Worm (Caenorhabditis elegans) whole organism, midembryonic: Measurements from ENCODE around the gene ccep-135.
A peak's percentile ranks its signal among the peaks of the same experiment; 100 is the strongest.

ENCODE experiments used
- T22C8.4 ChIP-seq: fragments of 200-800 bp; sonication (Bioruptor generic); IDR thresholded peaks from 2 replicates; pipeline ENCODE4 v1.3.6; 2022; ENCODE audit warnings: missing genetic modification characterization, missing compliant biosample characterization
- cog-1 ChIP-seq: sonication (generic microtip); optimal IDR thresholded peaks from 2 replicates; lab custom pipeline; 2016; ENCODE audit warnings: missing genetic modification characterization, missing compliant biosample characterization
- flt-1 ChIP-seq: fragments of 200-800 bp; sonication (Bioruptor generic); IDR thresholded peaks from 2 replicates; pipeline ENCODE4 v1.3.6; 2022; ENCODE audit warnings: missing genetic modification characterization, missing compliant biosample characterization
- klf-2 ChIP-seq: fragments of 200-800 bp; sonication (Bioruptor generic); conservative IDR thresholded peaks from 2 replicates; pipeline ENCODE4 v1.3.6; 2022; ENCODE audit warnings: missing genetic modification reagents, missing genetic modification characterization, missing compliant biosample characterization
- med-1 ChIP-seq: sonication (generic microtip); optimal IDR thresholded peaks from 2 replicates; lab custom pipeline; 2017; ENCODE audit warnings: missing genetic modification characterization, mild to moderate bottlenecking, missing compliant biosample characterization, antibody characterized with exemption, missing genetic modification reagents; ENCODE audit not compliant: insufficient read depth
- ref-1 ChIP-seq: fragments of 200-800 bp; sonication (Bioruptor generic); conservative IDR thresholded peaks from 2 replicates; pipeline ENCODE4 v1.3.6; 2022; ENCODE audit warnings: missing genetic modification reagents, missing genetic modification characterization, missing compliant biosample characterization
- tab-1 ChIP-seq: fragments of 200-800 bp; sonication (Bioruptor generic); IDR thresholded peaks from 2 replicates; pipeline ENCODE4 v1.3.6; 2022; ENCODE audit warnings: missing genetic modification characterization, missing compliant biosample characterization
- ztf-23 ChIP-seq: fragments of 200-800 bp; sonication (Bioruptor generic); IDR thresholded peaks from 2 replicates; pipeline ENCODE4 v1.3.6; 2022; ENCODE audit warnings: missing genetic modification reagents, missing genetic modification characterization, missing compliant biosample characterization
- ztf-29 ChIP-seq: fragments of 200-800 bp; sonication (Bioruptor generic); IDR thresholded peaks from 2 replicates; pipeline ENCODE4 v1.3.6; 2022; ENCODE audit warnings: missing genetic modification reagents, missing genetic modification characterization, missing compliant biosample characterization

ccep-135 gene

ce11 chrIII:3065876-3066509 lies 25.7 kb upstream of the ccep-135 start:
- TF ChIP-seq med-1 (GFP tag; lab: Kevin White, UChicago) (no peak), flt-1 (GFP tag; lab: Robert Waterston, UW) (no peak), klf-2 (GFP tag; lab: Robert Waterston, UW) (no peak), tab-1 (GFP tag; lab: Robert Waterston, UW) (no peak), ztf-29 (GFP tag; lab: Robert Waterston, UW) (no peak), ztf-23 (GFP tag; lab: Robert Waterston, UW) (no peak), ref-1 (no peak), cog-1 (tag; lab: Kevin White, UChicago) (no peak), T22C8.4 (GFP tag; lab: Robert Waterston, UW) (no peak)

ce11 chrIII:3066769-3067168 lies 24.9 kb upstream of the ccep-135 start:
- no peak for TF ChIP-seq flt-1 (GFP tag; lab: Robert Waterston, UW)
- TF ChIP-seq ztf-29 (GFP tag; lab: Robert Waterston, UW) = no peak
- no peak for TF ChIP-seq cog-1 (tag; lab: Kevin White, UChicago)
- no peak for TF ChIP-seq klf-2 (GFP tag; lab: Robert Waterston, UW)
- TF ChIP-seq ztf-23 (GFP tag; lab: Robert Waterston, UW) = no peak
- TF ChIP-seq ref-1 = no peak
- TF ChIP-seq med-1 (GFP tag; lab: Kevin White, UChicago) = no peak
- TF ChIP-seq T22C8.4 (GFP tag; lab: Robert Waterston, UW) = no peak
- no peak for TF ChIP-seq tab-1 (GFP tag; lab: Robert Waterston, UW)

ce11 chrIII:3067909-3068455 lies 23.7 kb upstream of the ccep-135 start, which contains the start of gene ubl-1:
Gene ubl-1, plus strand, starts transcription at chrIII:3068310.
- TF ChIP-seq T22C8.4 (GFP tag; lab: Robert Waterston, UW) = no peak
- 0 out of 2 replicates have a peak, but pooled peaks have one; percentile 36 for TF ChIP-seq ztf-23 (GFP tag; lab: Robert Waterston, UW)

ce11 chrIII:3069101-3069500 lies 22.6 kb upstream of the ccep-135 start:
- TF ChIP-seq cog-1 (tag; lab: Kevin White, UChicago) = no peak
- no peak for TF ChIP-seq flt-1 (GFP tag; lab: Robert Waterston, UW)

- TF ChIP-seq ztf-23 (GFP tag; lab: Robert Waterston, UW) (no peak), ref-1 (no peak), ztf-29 (GFP tag; lab: Robert Waterston, UW) (no peak), T22C8.4 (GFP tag; lab: Robert Waterston, UW) (no peak), cog-1 (tag; lab: Kevin White, UChicago) (no peak), flt-1 (GFP tag; lab: Robert Waterston, UW) (no peak)
Measured at ce11 chrIII:3070026-3070573, 21.6 kb upstream of the ccep-135 start, which contains the start of gene H06I04.3. Gene H06I04.3, plus strand, starts transcription at chrIII:3070523.

ce11 chrIII:3086471-3086870 lies 5.2 kb upstream of the ccep-135 start, which contains the start of gene sft-1:
Gene sft-1, plus strand, starts transcription at chrIII:3086671.
- TF ChIP-seq flt-1 (GFP tag; lab: Robert Waterston, UW) = no peak
- TF ChIP-seq T22C8.4 (GFP tag; lab: Robert Waterston, UW) = peak; percentile 31; the same call in 1 of the 2 replicates
- no peak for TF ChIP-seq klf-2 (GFP tag; lab: Robert Waterston, UW)

ce11 chrIII:3094694-3095093 lies 3.0 kb downstream of the ccep-135 start:
- TF ChIP-seq klf-2 (GFP tag; lab: Robert Waterston, UW) = no peak
- no peak for TF ChIP-seq ref-1

ce11 chrIII:3096091-3096490 lies 4.4 kb downstream of the ccep-135 start:
- TF ChIP-seq ztf-29 (GFP tag; lab: Robert Waterston, UW) (no peak), flt-1 (GFP tag; lab: Robert Waterston, UW) (no peak), ztf-23 (GFP tag; lab: Robert Waterston, UW) (no peak), tab-1 (GFP tag; lab: Robert Waterston, UW) (no peak), T22C8.4 (GFP tag; lab: Robert Waterston, UW) (no peak), med-1 (GFP tag; lab: Kevin White, UChicago) (no peak), ref-1 (no peak), klf-2 (GFP tag; lab: Robert Waterston, UW) (no peak), cog-1 (tag; lab: Kevin White, UChicago) (no peak)

ce11 chrIII:3099407-3099806 lies 7.7 kb downstream of the ccep-135 start:
- TF ChIP-seq ref-1 (no peak), tab-1 (GFP tag; lab: Robert Waterston, UW) (no peak), cog-1 (tag; lab: Kevin White, UChicago) (no peak), klf-2 (GFP tag; lab: Robert Waterston, UW) (no peak), flt-1 (GFP tag; lab: Robert Waterston, UW) (no peak), ztf-29 (GFP tag; lab: Robert Waterston, UW) (no peak), T22C8.4 (GFP tag; lab: Robert Waterston, UW) (no peak), med-1 (GFP tag; lab: Kevin White, UChicago) (no peak), ztf-23 (GFP tag; lab: Robert Waterston, UW) (no peak)

- TF ChIP-seq T22C8.4 (GFP tag; lab: Robert Waterston, UW) (peak; percentile 83), flt-1 (GFP tag; lab: Robert Waterston, UW) (no peak), ztf-29 (GFP tag; lab: Robert Waterston, UW) (no peak)
Measured at ce11 chrIII:3100124-3100523, 8.5 kb downstream of the ccep-135 start.
